Fruit fly (Drosophila melanogaster): ENCODE measurements around the gene tko.

Gene tko

DNA sequence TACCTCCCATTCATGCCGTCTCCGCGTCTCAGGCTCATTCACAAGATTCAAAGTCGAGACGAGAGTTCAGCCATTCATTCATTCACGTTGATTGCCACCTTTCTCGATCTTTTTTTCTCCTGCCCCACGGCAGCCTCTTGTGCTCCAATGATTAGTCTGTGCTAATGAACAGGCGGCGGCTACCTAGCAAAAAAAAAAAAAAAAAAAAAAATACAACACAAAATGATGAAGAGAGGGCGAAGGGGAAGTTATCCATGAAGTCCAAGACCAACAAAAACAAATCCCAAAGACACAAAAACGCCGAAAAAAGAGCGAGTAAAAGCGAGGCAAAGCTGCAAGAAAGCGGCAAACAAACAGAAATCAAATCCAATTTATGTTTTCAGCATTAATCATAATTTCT, 23.1 kb upstream of the tko start:
- TF ChIP-seq Vsx2 (GFP tag; optimal IDR thresholded peaks at IDR 0.05; ENCODE audit: partially characterized antibody): no peak
- TF ChIP-seq N (GFP tag; optimal IDR thresholded peaks at IDR 0.05): no peak
- TF ChIP-seq foxo (GFP tag; optimal IDR thresholded peaks at IDR 0.05): no peak
- TF ChIP-seq Rel (GFP tag; optimal IDR thresholded peaks at IDR 0.05): no peak
- no peak for TF ChIP-seq Rel (tag; optimal IDR thresholded peaks at IDR 0.05)
- no peak for TF ChIP-seq Sp1 (GFP tag; optimal IDR thresholded peaks at IDR 0.05)
- no peak for TF ChIP-seq tai (GFP tag; optimal IDR thresholded peaks at IDR 0.05)
- TF ChIP-seq sage (GFP tag; optimal IDR thresholded peaks at IDR 0.05): no peak
- TF ChIP-seq sv (GFP tag; optimal IDR thresholded peaks at IDR 0.05): no peak
- TF ChIP-seq Jra (GFP tag; optimal IDR thresholded peaks at IDR 0.05): no peak
- no peak for TF ChIP-seq HLH106 (tag; optimal IDR thresholded peaks at IDR 0.05)
- TF ChIP-seq brk (GFP tag; optimal IDR thresholded peaks at IDR 0.05): no peak
- no peak for TF ChIP-seq fru (GFP tag; optimal IDR thresholded peaks at IDR 0.05)
- TF ChIP-seq GATAd (GFP tag; optimal IDR thresholded peaks at IDR 0.05): no peak
- TF ChIP-seq dmrt93B (GFP tag; optimal IDR thresholded peaks at IDR 0.05): no peak

DNA sequence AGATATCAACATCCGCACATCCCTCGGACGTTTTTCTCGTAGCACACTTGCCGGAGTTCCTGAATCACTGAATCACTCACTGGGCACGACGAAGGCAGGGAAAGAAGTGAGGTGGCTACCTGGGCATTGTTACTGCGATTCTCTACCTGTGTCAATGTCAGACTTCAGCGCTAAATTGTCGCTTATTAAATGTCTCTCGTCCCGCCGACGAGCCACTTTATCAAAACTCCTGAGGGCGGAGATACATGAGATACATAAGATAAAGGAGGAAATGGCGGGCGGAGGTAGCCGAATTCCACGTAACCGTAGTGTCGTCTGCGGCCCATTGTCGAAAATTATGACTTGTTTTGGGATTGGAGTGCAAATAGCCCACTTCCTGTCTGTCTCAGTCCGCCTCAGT, 21.9 kb upstream of the tko start:
- TF ChIP-seq Hr83 (GFP tag; optimal IDR thresholded peaks at IDR 0.05; ENCODE audit: poor library complexity, severe bottlenecking): no peak
- no peak for TF ChIP-seq ey (GFP tag; optimal IDR thresholded peaks at IDR 0.05)
- no peak for TF ChIP-seq foxo (GFP tag; optimal IDR thresholded peaks at IDR 0.05)
- TF ChIP-seq N (GFP tag; optimal IDR thresholded peaks at IDR 0.05): no peak
- TF ChIP-seq tai (GFP tag; optimal IDR thresholded peaks at IDR 0.05): no peak
- TF ChIP-seq fru (GFP tag; optimal IDR thresholded peaks at IDR 0.05): peak; percentile 54

DNA sequence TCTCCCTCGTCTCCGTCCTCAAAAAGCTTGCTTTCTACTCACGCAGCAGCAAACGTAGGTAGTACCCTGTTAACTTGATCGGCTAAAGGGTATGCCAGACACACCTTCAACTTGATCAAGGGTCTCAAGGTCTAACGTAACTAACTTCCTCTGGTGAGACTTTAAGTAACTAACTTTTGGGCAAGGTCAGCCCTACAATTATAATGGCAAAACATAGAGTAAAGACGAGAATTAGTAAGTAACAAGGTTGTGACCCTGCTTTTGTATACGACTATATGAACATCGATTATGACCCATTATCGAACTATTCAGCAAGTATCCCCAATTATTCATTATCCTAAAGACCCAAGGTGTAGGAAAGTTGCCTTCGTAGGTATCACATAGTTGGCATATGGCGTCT, 20.4 kb upstream of the tko start:
- no peak for TF ChIP-seq rgr (GFP tag; optimal IDR thresholded peaks at IDR 0.05)
- TF ChIP-seq Mio (GFP tag; optimal IDR thresholded peaks at IDR 0.05): no peak
- TF ChIP-seq Hnf4 (GFP tag; optimal IDR thresholded peaks at IDR 0.05): no peak
- no peak for TF ChIP-seq Rel (GFP tag; optimal IDR thresholded peaks at IDR 0.05)
- TF ChIP-seq Rel (tag; optimal IDR thresholded peaks at IDR 0.05): no peak
- no peak for TF ChIP-seq CG9705 (GFP tag; optimal IDR thresholded peaks at IDR 0.05)
- TF ChIP-seq usp (GFP tag; optimal IDR thresholded peaks at IDR 0.05): no peak
- no peak for TF ChIP-seq foxo (GFP tag; optimal IDR thresholded peaks at IDR 0.05)
- no peak for TF ChIP-seq HLH106 (tag; optimal IDR thresholded peaks at IDR 0.05)
- no peak for TF ChIP-seq Vsx2 (GFP tag; optimal IDR thresholded peaks at IDR 0.05; ENCODE audit: partially characterized antibody)
- no peak for TF ChIP-seq Jra (GFP tag; optimal IDR thresholded peaks at IDR 0.05)
- TF ChIP-seq sv (GFP tag; optimal IDR thresholded peaks at IDR 0.05): no peak

DNA sequence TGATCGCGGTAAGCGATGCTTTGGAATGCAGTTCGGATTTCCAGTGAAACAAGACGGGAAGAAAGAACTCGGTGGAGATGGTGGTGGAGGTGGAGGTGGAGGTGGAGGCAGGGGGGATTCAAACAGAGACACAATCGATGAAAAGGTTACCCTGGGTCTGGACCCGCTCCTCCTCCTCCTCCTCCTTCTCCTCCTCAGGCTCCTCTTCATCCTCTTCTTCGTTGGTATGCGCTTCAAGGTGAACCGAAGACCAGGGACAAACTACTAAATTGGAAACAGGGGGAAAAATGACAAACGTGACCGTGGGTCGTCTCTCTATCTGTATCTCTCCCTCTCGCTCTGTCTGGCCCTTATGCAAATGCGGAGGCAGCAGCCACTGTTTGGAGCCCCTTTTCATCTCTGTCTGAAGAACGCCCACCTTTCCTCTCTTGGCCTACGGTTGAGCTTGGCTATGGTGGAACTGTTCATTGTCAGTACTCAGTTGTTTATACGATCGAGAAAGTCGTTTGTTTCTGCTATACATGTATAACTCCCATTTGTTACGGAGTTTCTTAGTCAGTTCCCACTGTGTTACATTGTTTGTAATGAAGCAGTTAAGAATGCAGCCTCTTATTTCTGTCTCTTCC, 19.3 kb upstream of the tko start:
- no peak for TF ChIP-seq sage (GFP tag; optimal IDR thresholded peaks at IDR 0.05)
- no peak for TF ChIP-seq Rel (GFP tag; optimal IDR thresholded peaks at IDR 0.05)
- no peak for TF ChIP-seq Rel (tag; optimal IDR thresholded peaks at IDR 0.05)
- TF ChIP-seq GATAd (GFP tag; optimal IDR thresholded peaks at IDR 0.05): no peak
- TF ChIP-seq Vsx2 (GFP tag; optimal IDR thresholded peaks at IDR 0.05; ENCODE audit: partially characterized antibody): no peak
- TF ChIP-seq psq (GFP tag; optimal IDR thresholded peaks at IDR 0.05): peak; percentile 62
- TF ChIP-seq sv (GFP tag; optimal IDR thresholded peaks at IDR 0.05): no peak
- peak; percentile 9 for TF ChIP-seq fru (GFP tag; optimal IDR thresholded peaks at IDR 0.05)
- TF ChIP-seq woc (GFP tag; optimal IDR thresholded peaks at IDR 0.05): peak; percentile 0
- TF ChIP-seq h (GFP tag; optimal IDR thresholded peaks at IDR 0.05): no peak
- TF ChIP-seq Sp1 (GFP tag; optimal IDR thresholded peaks at IDR 0.05): no peak
- TF ChIP-seq N (GFP tag; optimal IDR thresholded peaks at IDR 0.05): no peak
- no peak for TF ChIP-seq Abd-B (GFP tag; optimal IDR thresholded peaks at IDR 0.05)
- TF ChIP-seq ey (GFP tag; optimal IDR thresholded peaks at IDR 0.05): no peak
- TF ChIP-seq Mio (GFP tag; optimal IDR thresholded peaks at IDR 0.05): no peak
- no peak for TF ChIP-seq Jra (GFP tag; optimal IDR thresholded peaks at IDR 0.05)
- TF ChIP-seq rgr (GFP tag; optimal IDR thresholded peaks at IDR 0.05): no peak

DNA sequence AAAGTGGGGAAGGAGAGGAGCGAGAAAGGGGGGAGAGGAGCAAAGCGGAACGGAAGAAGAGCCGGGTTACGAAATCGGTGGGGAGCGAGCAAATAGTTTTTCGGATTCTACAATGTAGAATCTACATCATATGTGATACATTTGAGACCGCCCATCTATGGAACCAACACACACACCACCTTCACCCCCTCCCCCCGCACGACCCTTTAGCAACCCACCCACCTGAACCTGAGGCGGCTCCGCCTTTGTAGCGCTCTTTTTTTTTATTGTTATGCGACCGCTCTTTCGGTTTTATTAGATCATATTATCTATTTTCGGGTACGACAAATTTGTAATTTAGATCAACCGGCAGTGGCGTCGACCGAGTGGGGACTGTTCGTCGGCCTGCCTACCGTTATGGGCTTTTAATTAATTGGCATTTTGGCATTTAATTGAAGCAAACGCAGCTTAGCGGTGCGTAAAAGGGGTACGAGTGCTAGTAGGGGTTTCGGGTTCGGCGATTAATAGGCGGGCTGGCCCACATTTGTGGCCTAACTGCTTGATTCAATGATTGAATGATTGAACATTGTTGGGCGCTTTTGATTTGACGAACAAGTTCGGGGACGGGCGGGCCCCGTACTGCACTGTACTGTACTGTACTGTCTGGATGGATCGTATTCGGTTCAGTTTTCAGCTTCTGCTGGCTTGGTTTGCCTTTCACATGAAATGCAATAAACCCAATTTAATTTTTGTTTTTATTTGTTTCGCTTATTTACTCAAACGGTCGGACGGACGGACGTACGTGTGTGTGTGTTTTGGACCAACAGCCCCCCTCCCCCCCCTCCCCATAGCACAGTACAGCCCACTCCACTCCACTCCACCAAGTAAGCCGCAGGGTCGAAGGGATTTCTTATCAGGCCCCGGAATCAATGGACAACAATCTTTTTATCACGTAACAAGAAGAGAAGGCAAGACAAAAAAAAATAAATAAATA, 17.9 kb upstream of the tko start:
- TF ChIP-seq N (GFP tag; optimal IDR thresholded peaks at IDR 0.05) (no peak), Dfd (GFP tag; optimal IDR thresholded peaks at IDR 0.05) (peak; percentile 36), h (GFP tag; optimal IDR thresholded peaks at IDR 0.05) (no peak)

Measured in whole organism, wandering third instar larva.